Worm (Caenorhabditis elegans) whole organism, midembryonic: ENCODE data around the gene C16C10.8.

ENCODE experiments used
- T22C8.4 ChIP-seq: fragments of 200-800 bp; sonication (Bioruptor generic); IDR thresholded peaks from 2 replicates; pipeline ENCODE4 v1.3.6; 2022; ENCODE audit warnings: missing genetic modification characterization, missing compliant biosample characterization
- cog-1 ChIP-seq: sonication (generic microtip); optimal IDR thresholded peaks from 2 replicates; lab custom pipeline; 2016; ENCODE audit warnings: missing genetic modification characterization, missing compliant biosample characterization
- flt-1 ChIP-seq: fragments of 200-800 bp; sonication (Bioruptor generic); IDR thresholded peaks from 2 replicates; pipeline ENCODE4 v1.3.6; 2022; ENCODE audit warnings: missing genetic modification characterization, missing compliant biosample characterization
- klf-2 ChIP-seq: fragments of 200-800 bp; sonication (Bioruptor generic); conservative IDR thresholded peaks from 2 replicates; pipeline ENCODE4 v1.3.6; 2022; ENCODE audit warnings: missing genetic modification reagents, missing genetic modification characterization, missing compliant biosample characterization
- med-1 ChIP-seq: sonication (generic microtip); optimal IDR thresholded peaks from 2 replicates; lab custom pipeline; 2017; ENCODE audit warnings: missing genetic modification characterization, mild to moderate bottlenecking, missing compliant biosample characterization, antibody characterized with exemption, missing genetic modification reagents; ENCODE audit not compliant: insufficient read depth
- ref-1 ChIP-seq: fragments of 200-800 bp; sonication (Bioruptor generic); conservative IDR thresholded peaks from 2 replicates; pipeline ENCODE4 v1.3.6; 2022; ENCODE audit warnings: missing genetic modification reagents, missing genetic modification characterization, missing compliant biosample characterization
- tab-1 ChIP-seq: fragments of 200-800 bp; sonication (Bioruptor generic); IDR thresholded peaks from 2 replicates; pipeline ENCODE4 v1.3.6; 2022; ENCODE audit warnings: missing genetic modification characterization, missing compliant biosample characterization
- ztf-23 ChIP-seq: fragments of 200-800 bp; sonication (Bioruptor generic); IDR thresholded peaks from 2 replicates; pipeline ENCODE4 v1.3.6; 2022; ENCODE audit warnings: missing genetic modification reagents, missing genetic modification characterization, missing compliant biosample characterization
- ztf-29 ChIP-seq: fragments of 200-800 bp; sonication (Bioruptor generic); IDR thresholded peaks from 2 replicates; pipeline ENCODE4 v1.3.6; 2022; ENCODE audit warnings: missing genetic modification reagents, missing genetic modification characterization, missing compliant biosample characterization

C16C10.8 gene

DNA sequence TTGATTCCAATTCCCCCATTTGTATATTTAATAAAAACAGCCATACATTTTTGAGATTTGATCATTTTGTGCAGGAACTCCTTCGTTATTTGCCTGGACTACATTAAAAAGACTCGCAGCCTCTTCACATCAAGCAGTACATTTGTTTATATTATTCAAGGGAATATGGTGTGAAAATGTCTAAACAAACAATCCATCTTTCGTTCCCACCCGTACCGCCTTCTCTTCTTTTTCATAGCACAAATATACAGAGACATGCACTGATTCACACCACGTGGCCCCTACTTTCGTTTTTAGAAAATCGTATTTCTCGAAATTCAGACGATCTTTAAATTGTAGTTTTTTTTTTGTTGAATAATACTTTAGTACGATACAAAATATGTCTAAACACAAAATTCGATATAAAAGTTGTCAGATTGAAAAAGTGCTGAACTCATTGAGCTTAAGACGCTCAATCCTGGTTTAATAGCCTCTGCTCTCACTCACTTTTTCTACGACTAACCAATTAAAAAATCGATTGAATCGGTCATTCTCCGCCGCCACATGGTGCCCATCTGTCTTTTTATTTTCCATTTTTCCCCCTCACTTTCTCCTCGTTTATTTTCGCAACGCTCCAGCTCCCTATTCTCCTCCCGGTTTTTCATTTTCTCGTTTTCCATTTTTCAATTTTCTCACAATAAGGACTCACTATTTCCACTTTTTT, 31.5 kb upstream of the C16C10.8 start:
- no peak for TF ChIP-seq ref-1 (GFP tag; lab: Robert Waterston, UW)
- no peak for TF ChIP-seq tab-1 (GFP tag; lab: Robert Waterston, UW)
- no peak for TF ChIP-seq med-1 (GFP tag; lab: Kevin White, UChicago)
- TF ChIP-seq ztf-23 (GFP tag; lab: Robert Waterston, UW), result no peak
- TF ChIP-seq klf-2 (GFP tag; lab: Robert Waterston, UW), result no peak
- no peak for TF ChIP-seq cog-1
- no peak for TF ChIP-seq T22C8.4
- no peak for TF ChIP-seq ztf-29
- no peak for TF ChIP-seq flt-1

DNA sequence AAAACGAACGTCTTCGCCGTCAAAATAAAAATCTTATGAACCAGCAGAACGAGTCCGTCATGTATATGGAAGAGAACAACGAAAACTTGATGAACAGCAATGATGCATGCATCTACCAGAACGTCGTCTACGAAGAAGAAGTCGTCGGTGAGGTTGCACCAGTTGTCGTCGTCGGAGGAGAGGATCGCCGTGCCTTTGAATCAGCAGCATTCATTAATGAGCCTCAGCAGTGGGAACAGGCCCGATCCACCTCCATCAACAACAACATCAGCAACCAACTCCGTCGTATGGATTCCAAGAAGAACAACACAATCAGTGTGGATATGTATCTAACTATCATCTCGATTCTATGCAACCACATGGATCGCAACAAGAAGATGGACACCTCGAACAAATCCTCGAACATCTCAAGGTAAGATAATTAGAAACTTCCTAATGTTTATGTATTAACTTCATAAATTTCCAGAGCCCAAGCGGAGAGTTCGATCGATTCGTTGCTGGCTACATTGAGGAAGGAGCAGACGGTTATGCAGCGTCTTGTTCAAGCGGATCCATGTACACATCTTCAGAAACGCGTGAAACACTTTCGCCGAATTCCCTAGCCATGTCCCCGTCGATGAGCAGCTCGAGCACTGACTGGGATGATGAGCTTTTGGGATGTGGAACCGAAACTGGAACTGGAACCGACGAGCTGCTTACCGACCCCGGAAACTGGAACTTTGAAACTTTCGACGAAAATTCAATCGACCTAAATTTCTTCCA, 30.6 kb upstream of the C16C10.8 start:
- TF ChIP-seq tab-1 (GFP tag; lab: Robert Waterston, UW), result no peak
- TF ChIP-seq med-1 (GFP tag; lab: Kevin White, UChicago), result no peak
- no peak for TF ChIP-seq flt-1
- no peak for TF ChIP-seq cog-1
- TF ChIP-seq ztf-23 (GFP tag; lab: Robert Waterston, UW), result no peak
- TF ChIP-seq ref-1 (GFP tag; lab: Robert Waterston, UW), result no peak
- no peak for TF ChIP-seq ztf-29

DNA sequence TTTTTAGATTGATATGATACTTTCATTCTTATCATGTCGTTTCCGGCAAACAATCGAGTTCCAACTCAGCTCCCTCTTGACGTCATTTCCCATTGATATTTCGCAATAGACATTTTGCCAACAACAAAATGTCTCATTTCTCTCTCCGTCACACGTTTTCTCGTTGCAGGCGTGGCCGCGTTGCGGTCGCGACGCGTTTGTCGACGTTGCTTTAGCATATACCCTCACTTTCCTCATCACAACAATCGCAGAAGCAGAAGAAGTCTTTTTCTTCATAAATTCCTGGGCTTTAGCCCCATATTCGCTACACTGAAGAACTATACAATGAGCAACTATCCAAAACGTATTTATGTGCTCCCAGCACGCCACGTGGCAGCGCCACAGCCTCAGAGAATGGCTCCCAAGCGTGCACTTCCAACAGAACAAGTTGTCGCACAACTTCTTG, 29.7 kb upstream of the C16C10.8 start, which contains the start of gene xbp-1:
Gene xbp-1 (plus strand): TSS at position 151 of the 445 bp plus-strand sequence.
- TF ChIP-seq med-1 (GFP tag; lab: Kevin White, UChicago) (no peak), tab-1 (GFP tag; lab: Robert Waterston, UW) (no peak), ztf-29 (0 out of 2 replicates have a peak, but pooled peaks have one; percentile 45), cog-1 (peak; percentile 45), klf-2 (GFP tag; lab: Robert Waterston, UW) (no peak), ztf-23 (GFP tag; lab: Robert Waterston, UW) (peak; percentile 41; the same call in 1 of the 2 replicates), ref-1 (GFP tag; lab: Robert Waterston, UW) (no peak), flt-1 (peak; percentile 66), T22C8.4 (no peak)

DNA sequence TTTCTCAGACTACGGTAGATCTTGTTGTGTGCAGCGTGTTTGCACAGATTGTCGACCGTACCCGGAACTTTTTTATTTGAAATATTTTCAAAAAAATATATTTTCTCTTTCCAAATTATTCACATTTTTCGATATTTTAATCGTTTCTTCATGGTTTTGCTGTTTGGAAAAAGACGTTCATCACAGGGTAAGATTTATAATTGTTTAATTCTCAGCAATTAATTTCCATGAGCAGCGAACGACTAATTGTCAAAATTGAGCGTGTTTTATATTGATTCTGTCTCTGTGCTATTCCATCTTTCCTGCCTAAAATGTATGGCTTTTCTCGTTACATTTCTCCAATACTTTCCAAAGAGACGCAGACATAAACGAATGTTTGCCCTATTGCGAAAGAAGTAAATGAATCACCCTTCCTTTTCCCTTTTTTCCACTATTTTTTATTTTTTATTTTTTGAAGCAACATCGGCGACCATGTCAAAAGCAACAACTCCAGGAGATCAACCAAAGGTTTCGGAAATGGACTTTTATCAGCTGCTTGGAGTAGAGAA, 27.2 kb upstream of the C16C10.8 start, which contains the start of gene dnj-16:
Gene dnj-16 (plus strand): TSS at position 51 of the 548 bp plus-strand sequence.
- no peak for TF ChIP-seq ztf-23 (GFP tag; lab: Robert Waterston, UW)
- no peak for TF ChIP-seq klf-2 (GFP tag; lab: Robert Waterston, UW)
- TF ChIP-seq ref-1 (GFP tag; lab: Robert Waterston, UW), result no peak
- TF ChIP-seq ztf-29, result no peak

DNA sequence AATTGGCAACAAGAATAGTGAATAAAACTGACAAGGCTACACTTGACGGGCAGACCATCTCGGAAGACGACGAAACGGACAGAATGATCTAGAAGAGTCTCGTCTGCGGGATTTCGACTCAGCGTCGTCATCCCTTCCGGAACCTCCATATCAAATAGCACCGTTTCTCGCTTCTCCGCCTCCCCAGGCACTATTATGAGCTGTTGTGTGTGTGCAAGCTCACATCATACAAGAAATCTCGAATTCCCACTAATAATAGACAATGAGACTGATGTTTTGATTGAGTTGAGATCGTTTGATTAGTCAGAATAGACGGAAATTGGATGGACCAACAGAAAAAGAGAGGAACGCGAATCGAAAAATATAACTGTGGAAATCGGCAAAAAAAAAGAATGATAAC, 26.3 kb upstream of the C16C10.8 start, which contains the start of gene spp-28:
Gene spp-28 (minus strand): TSS at position 101 of the 400 bp plus-strand sequence.
- TF ChIP-seq med-1 (GFP tag; lab: Kevin White, UChicago), result no peak
- no peak for TF ChIP-seq flt-1
- no peak for TF ChIP-seq klf-2 (GFP tag; lab: Robert Waterston, UW)
- TF ChIP-seq ztf-29, result no peak
- no peak for TF ChIP-seq cog-1
- no peak for TF ChIP-seq ref-1 (GFP tag; lab: Robert Waterston, UW)
- no peak for TF ChIP-seq ztf-23 (GFP tag; lab: Robert Waterston, UW)
- no peak for TF ChIP-seq T22C8.4
- TF ChIP-seq tab-1 (GFP tag; lab: Robert Waterston, UW), result no peak

ce11 chrIII:4189602-4190001, 25.6 kb upstream of the C16C10.8 start:
- TF ChIP-seq ztf-23 (GFP tag; lab: Robert Waterston, UW), result no peak
- TF ChIP-seq ref-1 (GFP tag; lab: Robert Waterston, UW), result no peak
- no peak for TF ChIP-seq flt-1
- 0 out of 2 replicates have a peak, but pooled peaks have one; percentile 37 for TF ChIP-seq ztf-29

DNA sequence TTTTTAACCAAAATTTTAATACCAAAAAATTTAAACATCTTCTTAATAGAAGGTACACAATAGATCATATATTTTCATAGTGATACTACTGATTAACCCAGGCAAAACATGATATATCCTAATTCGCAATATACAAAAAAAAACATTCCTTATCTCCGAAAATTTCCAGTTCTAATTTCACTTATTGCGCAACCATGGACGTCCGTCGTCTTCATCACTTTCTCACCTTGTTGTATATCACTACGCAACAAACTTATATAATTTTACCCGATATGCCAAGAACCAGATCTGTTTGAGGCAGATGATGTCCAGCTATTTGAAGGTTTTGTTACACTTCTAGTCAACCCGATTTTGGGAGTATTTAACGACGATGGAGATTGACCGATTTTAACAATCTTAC, 23.9 kb upstream of the C16C10.8 start, which contains the start of gene R74.2:
Gene R74.2 (plus strand): TSS at position 316 of the 400 bp plus-strand sequence.
- TF ChIP-seq cog-1, result no peak
- TF ChIP-seq klf-2 (GFP tag; lab: Robert Waterston, UW), result no peak
- no peak for TF ChIP-seq ztf-23 (GFP tag; lab: Robert Waterston, UW)

DNA sequence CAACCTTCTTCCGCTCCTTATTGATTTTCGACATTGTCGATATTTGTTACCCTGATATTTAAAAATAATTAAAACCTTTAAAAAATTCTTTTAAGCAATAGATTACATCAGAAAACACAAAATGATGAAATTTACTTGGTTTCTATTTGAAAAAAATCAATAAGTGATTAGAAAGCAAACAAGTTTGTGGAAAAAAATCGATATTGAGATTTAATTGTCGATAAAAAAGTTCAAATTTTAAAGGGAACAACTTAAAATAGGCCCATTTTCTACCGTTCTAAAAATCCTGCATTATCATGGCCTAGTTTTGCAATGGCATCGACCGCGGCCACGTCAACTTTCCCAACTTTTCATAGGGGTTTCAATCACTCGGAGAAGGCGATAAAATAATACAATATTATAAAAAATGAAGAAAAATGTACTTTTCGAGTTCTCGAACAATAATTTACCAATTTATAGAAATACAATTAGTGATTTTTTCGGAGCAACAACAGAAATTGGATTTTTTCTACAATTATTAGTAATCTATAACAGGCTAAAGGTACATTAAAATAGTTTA, 22.9 kb upstream of the C16C10.8 start, which contains the start of gene lars-1:
Gene lars-1 (minus strand): TSS at position 51 of the 559 bp plus-strand sequence.
- TF ChIP-seq T22C8.4 (0 out of 2 replicates have a peak, but pooled peaks have one; percentile 19), ztf-23 (GFP tag; lab: Robert Waterston, UW) (no peak)

- TF ChIP-seq klf-2 (GFP tag; lab: Robert Waterston, UW) (no peak), cog-1 (no peak), tab-1 (GFP tag; lab: Robert Waterston, UW) (no peak)
Measured at ce11 chrIII:4181338-4181737, 17.4 kb upstream of the C16C10.8 start, which contains the start of gene C16C10.1. Gene C16C10.1, minus strand, starts transcription at chrIII:4181438.

DNA sequence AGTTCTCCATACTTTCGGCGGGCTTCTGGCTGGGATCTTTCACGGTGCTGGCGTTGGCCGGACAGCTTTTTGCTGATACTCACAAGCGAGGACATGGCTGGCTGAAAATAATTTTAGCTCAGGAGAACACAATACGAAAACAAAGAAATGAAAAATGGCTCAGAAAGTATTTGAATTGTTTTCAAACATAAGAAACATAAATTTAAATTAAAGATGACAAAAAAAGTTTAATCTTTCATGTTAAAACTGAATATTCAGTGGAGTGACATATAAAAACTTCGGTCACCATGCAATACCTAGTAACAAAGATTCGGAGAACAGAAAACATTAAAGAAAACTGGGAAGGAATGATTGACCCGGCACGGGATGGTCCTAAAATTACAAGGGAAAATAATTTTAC, 14.6 kb upstream of the C16C10.8 start, which contains the start of gene C16C10.2:
Gene C16C10.2 (minus strand): TSS at position 101 of the 400 bp plus-strand sequence.
- no peak for TF ChIP-seq ztf-29
- TF ChIP-seq med-1 (GFP tag; lab: Kevin White, UChicago), result no peak
- TF ChIP-seq klf-2 (GFP tag; lab: Robert Waterston, UW), result no peak
- no peak for TF ChIP-seq flt-1
- TF ChIP-seq ztf-23 (GFP tag; lab: Robert Waterston, UW), result no peak
- TF ChIP-seq cog-1, result no peak
- TF ChIP-seq ref-1 (GFP tag; lab: Robert Waterston, UW), result no peak
- no peak for TF ChIP-seq tab-1 (GFP tag; lab: Robert Waterston, UW)
- no peak for TF ChIP-seq T22C8.4
